Fruit fly (Drosophila melanogaster) whole organism, adult: ENCODE results near the gene CHKov2.
A peak's percentile ranks its signal among the peaks of the same experiment; 100 is the strongest.

Experiments
- CG11617 ChIP-seq: fragments of 200-800 bp; sonication (Bioruptor generic); optimal IDR thresholded peaks from 2 replicates; lab custom pipeline; 2017; ENCODE audit warnings: mild to moderate bottlenecking, missing biosample characterization, missing genetic modification reagents, missing genetic modification characterization
- CG12768 ChIP-seq: fragments of 200-800 bp; sonication (Bioruptor generic); optimal IDR thresholded peaks from 2 replicates; lab custom pipeline; 2017; ENCODE audit warnings: missing biosample characterization, missing genetic modification characterization, mild to moderate bottlenecking, moderate library complexity, missing genetic modification reagents
- CG14711 ChIP-seq: fragments of 200-800 bp; sonication (Bioruptor generic); optimal IDR thresholded peaks from 2 replicates; lab custom pipeline; 2018; ENCODE audit warnings: missing biosample characterization, mild to moderate bottlenecking, missing genetic modification characterization, moderate library complexity
- CG1620 ChIP-seq: fragments of 200-800 bp; sonication (Bioruptor generic); optimal IDR thresholded peaks from 2 replicates; lab custom pipeline; 2016; ENCODE audit warnings: missing biosample characterization, missing genetic modification characterization
- CG33017 ChIP-seq: fragments of 200-800 bp; sonication (Bioruptor generic); optimal IDR thresholded peaks from 2 replicates; lab custom pipeline; 2018; ENCODE audit warnings: missing biosample characterization, mild to moderate bottlenecking, missing genetic modification characterization, moderate library complexity
- CG5204 ChIP-seq: fragments of 200-800 bp; sonication (Bioruptor generic); optimal IDR thresholded peaks from 2 replicates; lab custom pipeline; 2016; ENCODE audit warnings: missing biosample characterization, missing genetic modification characterization
- CG7045 ChIP-seq: fragments of 200-800 bp; sonication (Bioruptor generic); optimal IDR thresholded peaks from 2 replicates; lab custom pipeline; 2017; ENCODE audit warnings: missing biosample characterization, mild to moderate bottlenecking, missing genetic modification characterization
- CG7101 ChIP-seq: fragments of 200-800 bp; sonication (Bioruptor generic); optimal IDR thresholded peaks from 2 replicates; lab custom pipeline; 2018; ENCODE audit warnings: missing biosample characterization, mild to moderate bottlenecking, missing genetic modification characterization, moderate library complexity
- Clk ChIP-seq: fragments of 200-800 bp; sonication (Bioruptor generic); optimal IDR thresholded peaks from 2 replicates; lab custom pipeline; 2017; ENCODE audit warnings: missing biosample characterization, missing genetic modification characterization
- Crg-1 ChIP-seq: fragments of 200-800 bp; sonication (Bioruptor generic); optimal IDR thresholded peaks from 2 replicates; lab custom pipeline; 2016; ENCODE audit warnings: missing biosample characterization, missing genetic modification characterization
- Hr96 ChIP-seq: fragments of 200-800 bp; sonication (Bioruptor generic); optimal IDR thresholded peaks from 2 replicates; lab custom pipeline; 2016; ENCODE audit warnings: missing biosample characterization, missing genetic modification characterization
- Mnt ChIP-seq: fragments of 200-800 bp; sonication (Bioruptor generic); optimal IDR thresholded peaks from 2 replicates; lab custom pipeline; 2016; ENCODE audit warnings: missing biosample characterization, mild to moderate bottlenecking, missing genetic modification characterization
- bab1 ChIP-seq: fragments of 200-800 bp; sonication (Bioruptor generic); optimal IDR thresholded peaks from 3 replicates; lab custom pipeline; 2019; ENCODE audit warnings: missing biosample characterization, mild to moderate bottlenecking, missing genetic modification characterization, moderate library complexity
- cic ChIP-seq: fragments of 200-800 bp; sonication (Bioruptor generic); optimal IDR thresholded peaks from 2 replicates; lab custom pipeline; 2017; ENCODE audit warnings: missing biosample characterization, mild to moderate bottlenecking, missing genetic modification characterization, moderate library complexity
- cnc ChIP-seq, 2 experiments: fragments of >200 bp; optimal IDR thresholded peaks; 2 replicates each; lab custom pipeline; 2017
- kay ChIP-seq: fragments of 200-800 bp; sonication (Bioruptor generic); peaks from one replicate; lab custom pipeline; 2016; ENCODE audit warnings: missing biosample characterization, missing genetic modification characterization, borderline replicate concordance
- ovo ChIP-seq: fragments of 200-800 bp; sonication (Bioruptor generic); optimal IDR thresholded peaks from 2 replicates; lab custom pipeline; 2016; ENCODE audit warnings: missing biosample characterization, missing genetic modification characterization
- pad ChIP-seq: fragments of 200-800 bp; sonication (Bioruptor generic); optimal IDR thresholded peaks from 3 replicates; lab custom pipeline; 2017; ENCODE audit warnings: missing biosample characterization, missing genetic modification characterization, mild to moderate bottlenecking, moderate library complexity, missing genetic modification reagents
- tj ChIP-seq: fragments of 200-800 bp; sonication (Bioruptor generic); optimal IDR thresholded peaks from 3 replicates; lab custom pipeline; 2017; ENCODE audit warnings: missing biosample characterization, mild to moderate bottlenecking, missing genetic modification characterization, moderate library complexity
- toe ChIP-seq: fragments of 200-800 bp; sonication (Bioruptor generic); optimal IDR thresholded peaks from 2 replicates; lab custom pipeline; 2016; ENCODE audit warnings: missing biosample characterization, missing genetic modification characterization

CHKov2 gene

dm6 chr3R:25321681-25322080 lies 9.3 kb downstream of the CHKov2 start:
- TF ChIP-seq CG33017 (tag; lab: Kevin White, UChicago) (no peak), Hr96 (GFP tag; lab: Kevin White, UChicago) (no peak), CG1620 (GFP tag; lab: Kevin White, UChicago) (no peak), Clk (GFP tag; lab: Kevin White, UChicago) (no peak), CG14711 (tag; lab: Kevin White, UChicago) (no peak), Crg-1 (GFP tag; lab: Kevin White, UChicago) (no peak), pad (GFP tag; lab: Kevin White, UChicago) (no peak), tj (GFP tag; lab: Kevin White, UChicago) (no peak), cnc (optimal IDR thresholded peaks at IDR 0.05; lab: Kevin White, UChicago) (no peak), Mnt (GFP tag; lab: Kevin White, UChicago) (no peak), bab1 (GFP tag; lab: Kevin White, UChicago) (no peak)

- TF ChIP-seq CG14711 (tag; lab: Kevin White, UChicago) (no peak), CG1620 (GFP tag; lab: Kevin White, UChicago) (no peak), ovo (no peak), Clk (GFP tag; lab: Kevin White, UChicago) (no peak), CG5204 (no peak), CG7101 (tag; lab: Kevin White, UChicago) (no peak), toe (GFP tag; lab: Kevin White, UChicago) (no peak), Crg-1 (GFP tag; lab: Kevin White, UChicago) (no peak), cic (GFP tag; lab: Kevin White, UChicago) (no peak), Mnt (GFP tag; lab: Kevin White, UChicago) (no peak)
Measured at dm6 chr3R:25320898-25321297, 10.1 kb downstream of the CHKov2 start.

DNA sequence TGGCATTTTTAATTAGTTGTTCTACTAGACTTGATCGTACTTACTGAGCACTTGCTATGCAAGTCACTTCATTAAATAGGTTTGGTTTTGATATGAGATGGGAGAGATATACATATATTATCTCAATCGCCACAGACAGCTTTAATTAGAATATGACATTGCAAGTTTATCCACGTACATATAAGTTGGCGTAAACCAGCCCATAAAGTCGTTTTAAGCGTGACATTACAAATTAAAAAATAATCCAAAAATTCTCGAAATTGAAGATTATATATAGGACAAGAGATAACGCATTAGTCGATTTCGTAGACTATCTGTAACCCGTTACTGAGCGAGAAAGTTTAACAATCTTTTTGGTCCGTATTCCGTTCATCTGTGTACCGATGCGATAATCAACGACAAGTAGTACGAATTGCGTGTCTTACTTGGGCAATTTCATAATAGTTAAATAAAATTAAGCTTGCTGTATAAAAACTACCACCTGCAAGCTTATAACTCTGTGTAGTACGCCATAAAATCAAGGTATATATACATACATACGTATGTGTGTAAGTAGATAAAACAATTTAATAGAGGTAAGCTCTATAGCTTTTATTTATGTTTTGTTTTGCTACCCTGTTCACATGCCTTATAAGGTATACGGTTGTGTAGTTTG lies 10.8 kb downstream of the CHKov2 start, which contains the start of gene CG10560:
CG10560 (minus strand) TSS at position 51 of the 655 bp plus-strand sequence.
- TF ChIP-seq CG1620 (GFP tag; lab: Kevin White, UChicago) = no peak
- no peak for TF ChIP-seq Crg-1 (GFP tag; lab: Kevin White, UChicago)
- TF ChIP-seq Hr96 (GFP tag; lab: Kevin White, UChicago) = no peak
- TF ChIP-seq toe (GFP tag; lab: Kevin White, UChicago) = no peak
- no peak for TF ChIP-seq Mnt (GFP tag; lab: Kevin White, UChicago)
- no peak for TF ChIP-seq CG14711 (tag; lab: Kevin White, UChicago)
- TF ChIP-seq cic (GFP tag; lab: Kevin White, UChicago) = peak; percentile 27
- no peak for TF ChIP-seq ovo
- no peak for TF ChIP-seq CG33017 (tag; lab: Kevin White, UChicago)
- no peak for TF ChIP-seq CG7101 (tag; lab: Kevin White, UChicago)
- TF ChIP-seq CG7045 = no peak
- TF ChIP-seq bab1 (GFP tag; lab: Kevin White, UChicago) = no peak
- no peak for TF ChIP-seq CG5204
- peak; percentile 19 to 51 for TF ChIP-seq cnc (optimal IDR thresholded peaks at IDR 0.05; lab: Kevin White, UChicago)
- TF ChIP-seq kay = peak; percentile 74
- TF ChIP-seq CG11617 (GFP tag; lab: Kevin White, UChicago) = no peak
- TF ChIP-seq Clk (GFP tag; lab: Kevin White, UChicago) = no peak
- TF ChIP-seq CG12768 (GFP tag; lab: Kevin White, UChicago) = no peak
- TF ChIP-seq tj (GFP tag; lab: Kevin White, UChicago) = no peak

dm6 chr3R:25318011-25318410 lies 13.0 kb downstream of the CHKov2 start, which contains the start of gene CG10553:
Gene CG10553 (minus strand): TSS chr3R:25318111.
- TF ChIP-seq pad (GFP tag; lab: Kevin White, UChicago) = no peak

- TF ChIP-seq Clk (GFP tag; lab: Kevin White, UChicago) (no peak), cic (GFP tag; lab: Kevin White, UChicago) (peak; percentile 20), CG1620 (GFP tag; lab: Kevin White, UChicago) (no peak), CG7045 (no peak), Hr96 (GFP tag; lab: Kevin White, UChicago) (no peak), CG14711 (tag; lab: Kevin White, UChicago) (no peak), CG7101 (tag; lab: Kevin White, UChicago) (no peak), toe (GFP tag; lab: Kevin White, UChicago) (no peak), ovo (no peak), pad (GFP tag; lab: Kevin White, UChicago) (no peak), cnc (optimal IDR thresholded peaks at IDR 0.05; lab: Kevin White, UChicago) (no peak), bab1 (GFP tag; lab: Kevin White, UChicago) (no peak), kay (peak; percentile 73)
Measured at dm6 chr3R:25316016-25316415, 15.0 kb downstream of the CHKov2 start, which contains the start of gene CG10559. Gene CG10559 (minus strand): TSS chr3R:25316116.

DNA sequence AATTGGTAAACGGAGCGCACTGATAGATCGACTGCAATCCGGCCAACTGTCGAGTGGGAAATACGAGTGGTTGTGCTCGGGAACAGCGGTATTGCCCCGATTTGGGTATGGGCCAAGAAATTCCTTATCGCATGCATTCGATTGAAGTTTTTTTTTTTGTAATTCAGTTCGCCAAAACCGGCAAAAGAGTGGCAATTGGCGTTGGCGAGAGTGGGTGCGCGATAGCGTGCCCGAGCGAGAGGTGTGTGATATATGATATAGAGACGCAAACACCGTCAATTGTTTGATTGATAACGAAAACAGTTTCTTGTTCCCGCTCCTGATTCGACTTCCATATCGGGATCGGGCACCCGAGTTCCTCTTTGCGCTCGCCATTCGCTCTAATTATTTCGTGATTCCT lies 17.2 kb downstream of the CHKov2 start, which contains the start of gene CG31087:
CG31087 (minus strand) TSS at position 63 of the 400 bp plus-strand sequence.
- TF ChIP-seq Mnt (GFP tag; lab: Kevin White, UChicago) (no peak), cic (GFP tag; lab: Kevin White, UChicago) (peak; percentile 63), bab1 (GFP tag; lab: Kevin White, UChicago) (no peak)
